Worm (Caenorhabditis elegans) whole organism, L4 larva: ENCODE results near the gene Y82E9BR.3.
A peak's percentile ranks its signal among the peaks of the same experiment; 100 is the strongest.

ENCODE experiments used
- F26F4.8 ChIP-seq: fragments of 200-800 bp; sonication (Bioruptor generic); conservative IDR thresholded peaks from 2 replicates; pipeline ENCODE4 v1.3.6; 2022; ENCODE audit warnings: missing genetic modification characterization, missing compliant biosample characterization
- F37D6.2 ChIP-seq: sonication (generic microtip); optimal IDR thresholded peaks from 2 replicates; lab custom pipeline; 2016; ENCODE audit warnings: mild to moderate bottlenecking, missing genetic modification characterization, missing compliant biosample characterization
- F44E2.7 ChIP-seq: fragments of 200-800 bp; sonication (Bioruptor generic); IDR thresholded peaks from 2 replicates; pipeline ENCODE4 v2.1.2; 2022; ENCODE audit warnings: missing genetic modification characterization, missing compliant biosample characterization
- R02D3.7 ChIP-seq: fragments of 150-350 bp; sonication (generic microtip); optimal IDR thresholded peaks from 3 replicates; lab custom pipeline; 2014; ENCODE audit warnings: missing biosample characterization, missing genetic modification characterization
- T26A8.4 ChIP-seq: fragments of 200-800 bp; sonication (Bioruptor generic); IDR thresholded peaks from 2 replicates; pipeline ENCODE4 v1.3.6; 2022; ENCODE audit warnings: missing genetic modification characterization, missing compliant biosample characterization
- Y105C5A.15 ChIP-seq: fragments of 200-800 bp; sonication (Bioruptor generic); IDR thresholded peaks from 2 replicates; pipeline ENCODE4 v1.3.6; 2022; ENCODE audit warnings: missing genetic modification characterization, missing compliant biosample characterization
- Y75B8A.6 ChIP-seq: fragments of 200-800 bp; sonication (Bioruptor generic); IDR thresholded peaks from 2 replicates; pipeline ENCODE4 v1.3.6; 2022; ENCODE audit warnings: missing genetic modification reagents, missing genetic modification characterization, missing compliant biosample characterization
- ZK337.2 ChIP-seq: fragments of 200-800 bp; sonication (Bioruptor generic); IDR thresholded peaks from 2 replicates; pipeline ENCODE4 v1.3.6; 2022; ENCODE audit warnings: missing genetic modification reagents, missing genetic modification characterization, missing compliant biosample characterization
- ZK546.5 ChIP-seq, 2 experiments: sonication (generic microtip); optimal IDR thresholded peaks; 2 replicates each; lab custom pipeline; 2017; ENCODE audit warnings: missing biosample characterization in 2 of 2, missing genetic modification characterization in 2 of 2
- ceh-28 ChIP-seq: fragments of 150-350 bp; optimal IDR thresholded peaks from 2 replicates; lab custom pipeline; 2014; ENCODE audit warnings: missing biosample characterization, missing genetic modification reagents, missing genetic modification characterization
- ceh-44 ChIP-seq: fragments of 200-800 bp; sonication (Bioruptor generic); IDR thresholded peaks from 2 replicates; pipeline ENCODE4 v1.3.6; 2022; ENCODE audit warnings: missing genetic modification reagents, missing genetic modification characterization, missing compliant biosample characterization
- ceh-82 ChIP-seq: sonication (generic microtip); optimal IDR thresholded peaks from 2 replicates; lab custom pipeline; 2017; ENCODE audit warnings: missing biosample characterization, missing genetic modification characterization
- ces-1 ChIP-seq: fragments of 150-350 bp; sonication (generic microtip); optimal IDR thresholded peaks from 4 replicates; lab custom pipeline; 2014; ENCODE audit warnings: missing biosample characterization, missing genetic modification reagents, missing genetic modification characterization
- cey-2 ChIP-seq: sonication (generic microtip); optimal IDR thresholded peaks from 3 replicates; lab custom pipeline; 2017; ENCODE audit warnings: missing genetic modification characterization, mild to moderate bottlenecking, missing compliant biosample characterization, antibody characterized with exemption, borderline replicate concordance; ENCODE audit not compliant: insufficient read depth
- ctbp-1 ChIP-seq: fragments of 200-800 bp; sonication (Bioruptor generic); IDR thresholded peaks from 2 replicates; pipeline ENCODE4 v1.3.6; 2022; ENCODE audit warnings: missing genetic modification reagents, missing genetic modification characterization, missing compliant biosample characterization
- daf-16 ChIP-seq, 3 experiments: sonication (generic microtip); optimal IDR thresholded peaks; 2 replicates each; lab custom pipeline; 2016 to 2017; ENCODE audit warnings: missing genetic modification characterization in 3 of 3, missing genetic modification reagents in 3 of 3, mild to moderate bottlenecking in 2 of 3, missing compliant biosample characterization in 2 of 3, missing biosample characterization in 1 of 3, moderate library complexity in 1 of 3
- daf-19 ChIP-seq: fragments of 200-800 bp; sonication (Bioruptor generic); conservative IDR thresholded peaks from 2 replicates; pipeline ENCODE4 v1.3.6; 2022; ENCODE audit warnings: missing genetic modification characterization, missing compliant biosample characterization
- dmd-9 ChIP-seq: fragments of 200-800 bp; sonication (Bioruptor generic); IDR thresholded peaks from 2 replicates; pipeline ENCODE4 v1.3.6; 2022; ENCODE audit warnings: missing genetic modification reagents, missing genetic modification characterization, missing compliant biosample characterization
- egl-43 ChIP-seq: fragments of 200-800 bp; sonication (Bioruptor generic); IDR thresholded peaks from 2 replicates; pipeline ENCODE4 v1.3.6; 2022; ENCODE audit warnings: missing genetic modification reagents, missing genetic modification characterization, missing compliant biosample characterization
- hlh-30 ChIP-seq: sonication (generic microtip); optimal IDR thresholded peaks from 2 replicates; lab custom pipeline; 2017; ENCODE audit warnings: antibody characterized with exemption, mild to moderate bottlenecking, missing genetic modification characterization, missing compliant biosample characterization; ENCODE audit not compliant: insufficient read depth
- hmg-1.1 ChIP-seq: fragments of 200-800 bp; sonication (Bioruptor generic); IDR thresholded peaks from 2 replicates; pipeline ENCODE4 v1.3.6; 2022; ENCODE audit warnings: missing genetic modification reagents, missing genetic modification characterization, missing compliant biosample characterization
- jun-1 ChIP-seq: fragments of 150-350 bp; optimal IDR thresholded peaks from 2 replicates; lab custom pipeline; 2014; ENCODE audit warnings: missing biosample characterization, missing genetic modification reagents, missing genetic modification characterization
- lin-15B ChIP-seq: fragments of 150-350 bp; sonication (generic microtip); optimal IDR thresholded peaks from 3 replicates; lab custom pipeline; 2014; ENCODE audit warnings: missing biosample characterization, missing genetic modification characterization
- lin-29 ChIP-seq: fragments of 200-800 bp; sonication (Bioruptor generic); IDR thresholded peaks from 2 replicates; pipeline ENCODE4 v1.3.6; 2022; ENCODE audit warnings: missing genetic modification reagents, missing genetic modification characterization, missing compliant biosample characterization
- lin-39 ChIP-seq: fragments of 150-350 bp; optimal IDR thresholded peaks from 2 replicates; lab custom pipeline; 2014; ENCODE audit warnings: missing biosample characterization, missing genetic modification reagents, missing genetic modification characterization
- lir-3 ChIP-seq: sonication (generic microtip); optimal IDR thresholded peaks from 2 replicates; lab custom pipeline; 2016; ENCODE audit warnings: mild to moderate bottlenecking, missing genetic modification characterization, missing compliant biosample characterization
- lsy-2 ChIP-seq, 2 experiments: fragments of 150-350 bp in 1 of 2; sonication (generic microtip) in 1 of 2; optimal IDR thresholded peaks; 2 replicates each; lab custom pipeline; 2014 to 2017; ENCODE audit warnings: missing biosample characterization in 2 of 2, missing genetic modification characterization in 2 of 2
- madf-5 ChIP-seq, 2 experiments: fragments of 200-800 bp; sonication (Bioruptor generic); IDR thresholded peaks; 2 replicates each; pipeline ENCODE4 v1.3.6; 2022; ENCODE audit warnings: missing compliant biosample characterization in 2 of 2, missing genetic modification characterization in 2 of 2
- mdl-1 ChIP-seq, 2 experiments: fragments of 150-350 bp in 1 of 2; sonication (generic microtip) in 1 of 2; optimal IDR thresholded peaks; 2 replicates each; lab custom pipeline; 2014 to 2017; ENCODE audit warnings: missing biosample characterization in 2 of 2, missing genetic modification characterization in 2 of 2
- mep-1 ChIP-seq: fragments of 150-350 bp; sonication (generic microtip); optimal IDR thresholded peaks from 3 replicates; lab custom pipeline; 2014; ENCODE audit warnings: missing biosample characterization, missing genetic modification characterization
- mes-2 ChIP-seq: sonication (generic microtip); optimal IDR thresholded peaks from 2 replicates; lab custom pipeline; 2016; ENCODE audit warnings: missing genotype, mild to moderate bottlenecking, missing genetic modification characterization, missing compliant biosample characterization; ENCODE audit not compliant: poor library complexity, severe bottlenecking
- nhr-10 ChIP-seq: fragments of 150-350 bp; optimal IDR thresholded peaks from 2 replicates; lab custom pipeline; 2014; ENCODE audit warnings: missing biosample characterization, missing genetic modification characterization
- nhr-41 ChIP-seq: fragments of 200-800 bp; sonication (Bioruptor generic); IDR thresholded peaks from 2 replicates; pipeline ENCODE4 v1.3.6; 2022; ENCODE audit warnings: missing genetic modification reagents, missing genetic modification characterization, missing compliant biosample characterization
- nhr-42 ChIP-seq: fragments of 200-800 bp; sonication (Bioruptor generic); IDR thresholded peaks from 2 replicates; pipeline ENCODE4 v1.3.6; 2022; ENCODE audit warnings: missing genetic modification characterization, missing compliant biosample characterization
- nhr-48 ChIP-seq: sonication (generic microtip); optimal IDR thresholded peaks from 2 replicates; lab custom pipeline; 2016; ENCODE audit warnings: mild to moderate bottlenecking, missing genetic modification characterization, missing compliant biosample characterization
- nhr-77 ChIP-seq: fragments of 150-350 bp; optimal IDR thresholded peaks from 2 replicates; lab custom pipeline; 2014; ENCODE audit warnings: missing biosample characterization, missing genetic modification characterization
- pha-4 ChIP-seq, 2 experiments: fragments of 150-350 bp in 1 of 2; fragments of 200-800 bp in 1 of 2; sonication (Bioruptor generic) in 1 of 2; IDR thresholded peaks in 1 of 2; optimal IDR thresholded peaks in 1 of 2; 2 replicates each; pipeline versions ENCODE4 v1.3.6 to Lab custom; 2014 to 2022; ENCODE audit warnings: missing genetic modification characterization in 2 of 2, missing genetic modification reagents in 2 of 2, missing biosample characterization in 1 of 2, missing compliant biosample characterization in 1 of 2
- saeg-2 ChIP-seq: fragments of 200-800 bp; sonication (Bioruptor generic); IDR thresholded peaks from 2 replicates; pipeline ENCODE4 v1.3.6; 2022; ENCODE audit warnings: missing genetic modification reagents, missing genetic modification characterization, missing compliant biosample characterization
- sdz-12 ChIP-seq: fragments of 200-800 bp; sonication (Bioruptor generic); optimal IDR thresholded peaks from 2 replicates; lab custom pipeline; 2018; ENCODE audit warnings: mild to moderate bottlenecking, missing genetic modification characterization, missing compliant biosample characterization
- set-16 ChIP-seq: fragments of 200-800 bp; sonication (Bioruptor generic); IDR thresholded peaks from 2 replicates; pipeline ENCODE4 v1.3.6; 2022; ENCODE audit warnings: missing genetic modification reagents, missing genetic modification characterization, missing compliant biosample characterization
- skn-1 ChIP-seq: fragments of 150-350 bp; optimal IDR thresholded peaks from 2 replicates; lab custom pipeline; 2014; ENCODE audit warnings: missing biosample characterization, missing genetic modification characterization
- snpc-1.2 ChIP-seq: fragments of 200-800 bp; sonication (Bioruptor generic); IDR thresholded peaks from 2 replicates; pipeline ENCODE4 v1.3.6; 2022; ENCODE audit warnings: missing genetic modification reagents, missing genetic modification characterization, missing compliant biosample characterization
- snpc-4 ChIP-seq: fragments of 150-350 bp; optimal IDR thresholded peaks from 2 replicates; lab custom pipeline; 2014; ENCODE audit warnings: missing biosample characterization, missing genetic modification characterization
- tag-97 ChIP-seq: fragments of 200-800 bp; sonication (Bioruptor generic); IDR thresholded peaks from 2 replicates; pipeline ENCODE4 v1.3.6; 2022; ENCODE audit warnings: missing genetic modification characterization, missing compliant biosample characterization
- tra-1 ChIP-seq: fragments of 200-800 bp; sonication (Bioruptor generic); IDR thresholded peaks from 2 replicates; pipeline ENCODE4 v1.3.6; 2022; ENCODE audit warnings: missing genetic modification reagents, missing genetic modification characterization, missing compliant biosample characterization
- unc-130 ChIP-seq: sonication (generic microtip); optimal IDR thresholded peaks from 2 replicates; lab custom pipeline; 2016; ENCODE audit warnings: missing genetic modification reagents, missing genetic modification characterization, missing compliant biosample characterization
- unc-39 ChIP-seq: sonication (generic microtip); optimal IDR thresholded peaks from 2 replicates; lab custom pipeline; 2017; ENCODE audit warnings: missing biosample characterization, missing genetic modification characterization
- zfp-2 ChIP-seq: sonication (generic microtip); optimal IDR thresholded peaks from 2 replicates; lab custom pipeline; 2016; ENCODE audit warnings: mild to moderate bottlenecking, missing genetic modification characterization, missing compliant biosample characterization

Gene Y82E9BR.3

DNA sequence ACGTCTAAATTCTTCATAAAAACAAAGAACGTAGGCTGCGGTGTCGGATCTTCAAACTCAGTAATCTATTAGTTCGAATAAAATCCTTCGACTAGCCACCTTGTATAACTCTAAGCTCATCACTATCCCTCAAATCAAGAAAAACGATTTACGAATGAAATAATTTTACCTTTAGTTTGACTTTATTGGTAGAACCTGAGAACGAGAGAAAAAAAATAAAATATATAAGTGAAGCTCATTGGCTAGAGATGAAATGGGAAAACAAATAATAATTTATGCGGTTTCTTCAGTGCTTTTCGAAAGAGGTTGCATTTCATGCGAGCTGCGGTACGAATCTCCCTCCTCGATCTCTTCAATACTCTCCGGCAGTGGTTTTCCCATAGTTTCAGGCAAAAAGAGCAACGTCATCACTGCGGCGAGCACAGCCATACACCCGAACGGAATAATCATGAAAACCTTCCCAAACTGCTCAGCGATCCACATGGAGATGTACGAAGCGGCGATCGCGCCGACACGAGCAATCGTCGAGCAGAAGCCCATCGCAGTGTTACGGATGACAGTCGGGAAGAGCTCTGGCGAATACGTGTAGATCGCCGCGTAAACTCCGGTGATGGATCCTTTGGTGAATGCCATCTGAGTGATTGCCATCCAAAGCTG is 832 bp downstream of the Y82E9BR.3 start (continued):
- TF ChIP-seq ceh-28 (no peak), Y75B8A.6 (GFP tag; lab: Robert Waterston, UW) (peak; percentile 90), mes-2 (peak; percentile 61), zfp-2 (tag; lab: Kevin White, UChicago) (peak; percentile 73), nhr-48 (tag; lab: Kevin White, UChicago) (peak; percentile 72), ceh-44 (no peak), ces-1 (GFP tag; lab: Kevin White, UChicago) (no peak), jun-1 (peak; percentile 12), ceh-82 (tag; lab: Kevin White, UChicago) (no peak), ctbp-1 (GFP tag; lab: Robert Waterston, UW) (peak; percentile 83), mep-1 (tag; lab: Kevin White, UChicago) (peak; percentile 94), lin-39 (tag; lab: Kevin White, UChicago) (no peak), tag-97 (GFP tag; lab: Robert Waterston, UW) (no peak), hlh-30 (tag; lab: Kevin White, UChicago) (peak; percentile 25), hmg-1.1 (GFP tag; lab: Robert Waterston, UW) (peak; percentile 56), nhr-77 (peak; percentile 90), F44E2.7 (GFP tag; lab: Robert Waterston, UW) (no peak), nhr-10 (peak; percentile 95), nhr-42 (GFP tag; lab: Robert Waterston, UW) (peak; percentile 40; the same call in 1 of the 2 replicates), sdz-12 (GFP tag; lab: Kevin White, UChicago) (peak; percentile 94), set-16 (GFP tag; lab: Robert Waterston, UW) (peak; percentile 74), tra-1 (GFP tag; lab: Robert Waterston, UW) (peak; percentile 73; the same call in 1 of the 2 replicates), skn-1 (tag; lab: Kevin White, UChicago) (no peak), snpc-1.2 (GFP tag; lab: Robert Waterston, UW) (peak; percentile 71), daf-19 (peak; percentile 97; the same call in 1 of the 2 replicates), lsy-2 (tag; optimal IDR thresholded peaks at IDR 0.05; lab: Kevin White, UChicago) (peak; percentile 81 to 87), snpc-4 (tag; lab: Kevin White, UChicago) (no peak), unc-130 (peak; percentile 34), daf-16 (GFP tag; optimal IDR thresholded peaks at IDR 0.05; lab: Kevin White, UChicago) (peak; percentile 24 to 37), daf-16 (tag; optimal IDR thresholded peaks at IDR 0.05; lab: Kevin White, UChicago) (peak; percentile 57), pha-4 (GFP tag; IDR thresholded peaks at IDR 0.05; lab: Robert Waterston, UW) (peak; percentile 92), pha-4 (tag; optimal IDR thresholded peaks at IDR 0.05; lab: Kevin White, UChicago) (no peak), dmd-9 (GFP tag; lab: Robert Waterston, UW) (peak; percentile 33; the same call in 1 of the 2 replicates), lir-3 (tag; lab: Kevin White, UChicago) (peak; percentile 6), madf-5 (GFP tag; IDR thresholded peaks at IDR 0.05; lab: Robert Waterston, UW) (peak; percentile 42 to 50; a peak in 1 of 4 replicates), ZK546.5 (tag; optimal IDR thresholded peaks at IDR 0.05; lab: Kevin White, UChicago) (peak in 1 of 2 experiments; percentile 83), nhr-41 (GFP tag; lab: Robert Waterston, UW) (no peak), mdl-1 (tag; optimal IDR thresholded peaks at IDR 0.05; lab: Kevin White, UChicago) (peak in 1 of 2 experiments; percentile 29), egl-43 (GFP tag; lab: Robert Waterston, UW) (no peak; the same call in none of the 2 replicates), Y105C5A.15 (GFP tag; lab: Robert Waterston, UW) (peak; percentile 94), F26F4.8 (GFP tag; lab: Robert Waterston, UW) (no peak), lin-29 (GFP tag; lab: Robert Waterston, UW) (0 out of 2 replicates have a peak, but pooled peaks have one; percentile 10), F37D6.2 (tag; lab: Kevin White, UChicago) (peak; percentile 17), saeg-2 (peak; percentile 72), unc-39 (tag; lab: Kevin White, UChicago) (no peak), R02D3.7 (tag; lab: Kevin White, UChicago) (peak; percentile 35), T26A8.4 (GFP tag; lab: Robert Waterston, UW) (peak; percentile 84), cey-2 (tag; lab: Kevin White, UChicago) (no peak), ZK337.2 (no peak), lin-15B (peak; percentile 23)
